Fruit fly (Drosophila melanogaster): ENCODE measurements around the gene Glut3.

DNA sequence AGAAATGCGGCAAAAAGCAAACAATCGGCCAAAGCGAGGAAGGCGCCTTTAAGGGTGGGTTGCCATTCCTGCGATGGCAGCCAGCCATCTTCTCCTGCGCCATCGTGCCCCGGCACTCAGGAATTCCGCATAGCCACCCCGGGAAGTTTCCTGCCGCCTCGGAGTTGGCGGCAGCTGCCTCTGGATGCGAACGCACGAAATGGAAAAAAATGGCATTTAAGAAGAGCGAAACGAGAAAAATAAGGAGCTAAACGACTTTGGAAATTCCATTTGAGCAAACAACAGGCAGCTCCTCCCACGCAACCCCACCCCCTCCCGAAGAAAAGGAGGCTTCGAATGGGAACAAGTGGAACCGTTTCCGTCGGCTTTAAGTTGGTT is 6.5 kb downstream of the Glut3 start:
- TF ChIP-seq CG8478 (optimal IDR thresholded peaks at IDR 0.05) (no peak), CTCF (optimal IDR thresholded peaks at IDR 0.05) (no peak)
